Worm (Caenorhabditis elegans): ENCODE results near the gene C05E11.7.

DNA sequence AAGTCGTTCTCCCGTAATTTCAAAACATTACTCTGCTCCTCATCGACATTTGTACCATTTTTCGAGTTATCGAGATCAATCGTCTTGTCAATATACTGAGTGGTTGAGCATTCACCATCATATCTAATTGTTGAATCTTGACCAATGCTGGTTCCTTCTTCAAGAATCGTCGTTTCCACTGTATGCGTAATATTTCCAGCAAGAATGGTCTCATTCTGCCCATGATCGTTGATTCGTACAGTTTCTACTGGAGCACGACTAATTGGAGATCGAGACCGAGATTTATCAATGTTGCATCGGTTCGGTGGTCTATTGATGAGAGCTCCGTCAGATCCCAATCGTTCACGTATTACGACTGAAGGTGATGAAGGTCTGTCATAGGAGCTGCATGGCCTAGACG is 14.0 kb upstream of the C05E11.7 start:
- TF ChIP-seq W03F9.2 (tag; optimal IDR thresholded peaks at IDR 0.05) = no peak
- no peak for TF ChIP-seq him-1 (tag; optimal IDR thresholded peaks at IDR 0.05)

All from whole organism, L4/young adult.